Worm (Caenorhabditis elegans) whole organism, L1 larva: ENCODE data around the gene Y116A8C.40.

Experiments used
- C04F5.9 ChIP-seq: sonication (generic microtip); optimal IDR thresholded peaks from 2 replicates; lab custom pipeline; 2016; ENCODE audit warnings: missing genetic modification characterization, missing compliant biosample characterization
- ceh-82 ChIP-seq, 3 experiments: fragments of 150-350 bp in 1 of 3; sonication (generic microtip) in 2 of 3; optimal IDR thresholded peaks; 2 replicates each; lab custom pipeline; 2014 to 2017; ENCODE audit warnings: missing biosample characterization in 3 of 3, missing genetic modification characterization in 3 of 3
- ceh-90 ChIP-seq: sonication (generic microtip); optimal IDR thresholded peaks from 2 replicates; lab custom pipeline; 2016; ENCODE audit warnings: missing genetic modification characterization, missing compliant biosample characterization
- elt-3 ChIP-seq, 6 experiments: fragments of 150-350 bp in 1 of 6; sonication (generic microtip); optimal IDR thresholded peaks; 2 replicates each; lab custom pipeline; 2017 to 2018; ENCODE audit warnings: missing biosample characterization in 6 of 6, missing genetic modification characterization in 6 of 6, inconsistent platforms in 1 of 6
- fos-1 ChIP-seq: fragments of 150-350 bp; optimal IDR thresholded peaks from 2 replicates; lab custom pipeline; 2014; ENCODE audit warnings: missing biosample characterization, missing genetic modification characterization
- jun-1 ChIP-seq: fragments of 150-350 bp; optimal IDR thresholded peaks from 2 replicates; lab custom pipeline; 2014; ENCODE audit warnings: missing biosample characterization, missing genetic modification reagents, missing genetic modification characterization
- lsy-2 ChIP-seq, 2 experiments: fragments of 150-350 bp; optimal IDR thresholded peaks; 2 replicates each; lab custom pipeline; 2014; ENCODE audit warnings: missing biosample characterization in 2 of 2, missing genetic modification characterization in 2 of 2
- mep-1 ChIP-seq: fragments of 150-350 bp; optimal IDR thresholded peaks from 2 replicates; lab custom pipeline; 2014; ENCODE audit warnings: missing biosample characterization, missing genetic modification characterization
- nhr-76 ChIP-seq: sonication (generic microtip); optimal IDR thresholded peaks from 2 replicates; lab custom pipeline; 2017; ENCODE audit warnings: missing biosample characterization, missing genetic modification characterization
- nhr-77 ChIP-seq: fragments of 150-350 bp; optimal IDR thresholded peaks from 2 replicates; lab custom pipeline; 2014; ENCODE audit warnings: missing biosample characterization, missing genetic modification characterization
- pqm-1 ChIP-seq: sonication (generic microtip); optimal IDR thresholded peaks from 3 replicates; lab custom pipeline; 2017; ENCODE audit warnings: missing biosample characterization, missing genetic modification characterization
- skn-1 ChIP-seq: fragments of 150-350 bp; optimal IDR thresholded peaks from 2 replicates; lab custom pipeline; 2014; ENCODE audit warnings: missing biosample characterization, missing genetic modification characterization
- snpc-4 ChIP-seq: fragments of 150-350 bp; optimal IDR thresholded peaks from 2 replicates; lab custom pipeline; 2014; ENCODE audit warnings: missing biosample characterization, missing genetic modification characterization
- zag-1 ChIP-seq: fragments of 150-350 bp; optimal IDR thresholded peaks from 2 replicates; lab custom pipeline; 2014; ENCODE audit warnings: missing biosample characterization, missing genetic modification characterization

ce11 chrIV:17108200-17108599, 42.6 kb downstream of the Y116A8C.40 start:
- TF ChIP-seq zag-1 (tag; lab: Kevin White, UChicago) = no peak
- TF ChIP-seq mep-1 = no peak
- TF ChIP-seq skn-1 (tag; lab: Kevin White, UChicago) = no peak
- no peak for TF ChIP-seq snpc-4 (tag; lab: Kevin White, UChicago)
- TF ChIP-seq jun-1 (tag; lab: Kevin White, UChicago) = no peak
- TF ChIP-seq lsy-2 (tag; optimal IDR thresholded peaks at IDR 0.05; lab: Kevin White, UChicago) = no peak
- TF ChIP-seq ceh-82 (tag; optimal IDR thresholded peaks at IDR 0.05; lab: Kevin White, UChicago) = no peak
- no peak for TF ChIP-seq ceh-90 (tag; lab: Kevin White, UChicago)
- no peak for TF ChIP-seq nhr-77 (tag; lab: Kevin White, UChicago)
- no peak for TF ChIP-seq nhr-76 (tag; lab: Kevin White, UChicago)
- no peak for TF ChIP-seq pqm-1 (tag; lab: Kevin White, UChicago)
- TF ChIP-seq fos-1 = no peak
- TF ChIP-seq elt-3 (tag; optimal IDR thresholded peaks at IDR 0.05; lab: Kevin White, UChicago) = no peak
- TF ChIP-seq C04F5.9 (tag; lab: Kevin White, UChicago) = no peak
